Worm (Caenorhabditis elegans): ENCODE data around the gene asm-2.

DNA sequence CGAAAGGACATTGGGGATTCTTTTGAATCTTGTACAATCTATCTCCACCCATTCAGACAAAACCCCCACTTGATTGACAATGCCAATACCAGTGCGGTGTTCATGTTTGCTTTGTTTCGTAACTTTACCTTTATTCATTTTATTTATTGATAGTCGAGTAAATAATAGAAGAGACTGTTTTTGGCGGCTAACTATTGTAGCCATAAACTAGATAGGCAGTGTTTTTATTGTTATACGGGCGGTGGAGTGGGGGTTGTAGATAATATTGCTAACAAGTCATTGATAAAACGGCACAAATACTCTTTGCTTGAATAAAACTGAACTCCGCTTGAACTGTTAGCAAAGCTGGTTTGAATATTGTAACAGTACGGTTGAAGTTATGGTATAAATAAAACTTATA is 40.9 kb upstream of the asm-2 start:
- TF ChIP-seq pha-4 (tag; optimal IDR thresholded peaks at IDR 0.05), result no peak
- TF ChIP-seq egrh-3 (GFP tag; IDR thresholded peaks at IDR 0.05), result no peak
- no peak for TF ChIP-seq F10E7.11 (tag; optimal IDR thresholded peaks at IDR 0.05)
- TF ChIP-seq nhr-120 (GFP tag; IDR thresholded peaks at IDR 0.05), result no peak
- no peak for TF ChIP-seq ztf-22 (GFP tag; optimal IDR thresholded peaks at IDR 0.05)
- TF ChIP-seq B0035.1 (tag; optimal IDR thresholded peaks at IDR 0.05), result no peak
- no peak for TF ChIP-seq F49E8.2 (tag; optimal IDR thresholded peaks at IDR 0.05; ENCODE audit: insufficient read depth)
- TF ChIP-seq F57A8.1 (GFP tag; optimal IDR thresholded peaks at IDR 0.05), result no peak
- TF ChIP-seq madf-8 (GFP tag; conservative IDR thresholded peaks at IDR 0.05), result no peak
- TF ChIP-seq tbp1 (GFP tag; optimal IDR thresholded peaks at IDR 0.05), result no peak

Data from whole organism, young adult.